Worm (Caenorhabditis elegans) whole organism, early embryonic: ENCODE measurements around the gene clec-45.

Source experiments
- aly-1 ChIP-seq: sonication (generic microtip); optimal IDR thresholded peaks from 2 replicates; lab custom pipeline; 2016; ENCODE audit warnings: missing genetic modification characterization, missing compliant biosample characterization
- ama-1 ChIP-seq: fragments of 150-350 bp; optimal IDR thresholded peaks from 2 replicates; lab custom pipeline; 2014
- ceh-13 ChIP-seq: fragments of 200-800 bp; sonication (Bioruptor generic); optimal IDR thresholded peaks from 2 replicates; lab custom pipeline; 2018; ENCODE audit warnings: mild to moderate bottlenecking, missing genetic modification characterization, missing compliant biosample characterization
- hmbx-1 ChIP-seq: sonication (generic microtip); optimal IDR thresholded peaks from 2 replicates; lab custom pipeline; 2016; ENCODE audit warnings: mild to moderate bottlenecking, missing genetic modification characterization, missing compliant biosample characterization
- hmg-4 ChIP-seq: fragments of 200-800 bp; sonication (Bioruptor generic); optimal IDR thresholded peaks from 2 replicates; lab custom pipeline; 2018; ENCODE audit warnings: mild to moderate bottlenecking, missing genetic modification characterization, missing compliant biosample characterization
- pes-1 ChIP-seq: fragments of 200-800 bp; sonication (Bioruptor generic); IDR thresholded peaks from 2 replicates; pipeline ENCODE4 v1.3.6; 2022; ENCODE audit warnings: missing genetic modification reagents, missing genetic modification characterization, missing compliant biosample characterization
- scrt-1 ChIP-seq: fragments of 200-800 bp; sonication (Bioruptor generic); IDR thresholded peaks from 2 replicates; pipeline ENCODE4 v1.3.6; 2022; ENCODE audit warnings: missing genetic modification characterization, missing compliant biosample characterization
- sea-1 ChIP-seq: fragments of 200-800 bp; sonication (Bioruptor generic); conservative IDR thresholded peaks from 2 replicates; pipeline ENCODE4 v1.3.6; 2022; ENCODE audit warnings: missing genetic modification characterization, missing compliant biosample characterization
- tra-4 ChIP-seq: sonication (generic microtip); optimal IDR thresholded peaks from 2 replicates; lab custom pipeline; 2017; ENCODE audit warnings: missing genetic modification characterization, missing compliant biosample characterization

- TF ChIP-seq tra-4 (tag; lab: Kevin White, UChicago) (no peak), hmg-4 (no peak), aly-1 (tag; lab: Kevin White, UChicago) (no peak), ceh-13 (GFP tag; lab: Kevin White, UChicago) (no peak), sea-1 (GFP tag; lab: Robert Waterston, UW) (no peak), scrt-1 (GFP tag; lab: Robert Waterston, UW) (no peak), ama-1 (lab: Kevin White, UChicago) (no peak), pes-1 (GFP tag; lab: Robert Waterston, UW) (no peak), hmbx-1 (tag; lab: Kevin White, UChicago) (no peak)
Measured at ce11 chrV:7626550-7626949, 11.4 kb upstream of the clec-45 start, which contains the start of gene F07C4.6.
